Worm (Caenorhabditis elegans): ENCODE measurements around the gene srw-32.

The srw-32 gene

DNA sequence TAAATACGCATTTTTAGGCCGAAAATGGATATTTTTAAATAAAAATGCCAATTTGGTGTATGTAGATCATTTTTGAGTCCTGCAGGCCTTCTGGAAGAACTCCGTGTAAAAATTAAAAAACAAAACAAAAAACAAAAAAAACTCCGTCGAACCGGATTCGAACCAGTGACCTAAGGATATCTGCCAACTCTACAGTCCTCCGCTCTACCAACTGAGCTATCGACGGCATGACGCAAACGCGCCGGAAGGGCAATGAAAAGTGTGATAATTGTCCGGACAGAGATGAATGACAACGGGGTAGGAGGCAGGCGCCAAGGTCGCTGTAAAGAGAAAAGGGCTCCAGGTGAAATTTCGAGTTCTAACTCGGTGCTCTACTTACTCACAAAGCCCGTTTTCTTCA, 33.7 kb downstream of the srw-32 start:
- TF ChIP-seq ceh-16 (tag; optimal IDR thresholded peaks at IDR 0.05) (no peak), lin-13 (GFP tag; optimal IDR thresholded peaks at IDR 0.05) (no peak), unc-55 (GFP tag; optimal IDR thresholded peaks at IDR 0.05) (no peak), blmp-1 (tag; optimal IDR thresholded peaks at IDR 0.05; ENCODE audit: insufficient read depth) (no peak), C34F6.9 (tag; optimal IDR thresholded peaks at IDR 0.05) (no peak), nhr-23 (tag; optimal IDR thresholded peaks at IDR 0.05) (no peak), elt-3 (tag; optimal IDR thresholded peaks at IDR 0.05) (no peak), ceh-82 (tag; optimal IDR thresholded peaks at IDR 0.05) (no peak), fos-1 (tag; optimal IDR thresholded peaks at IDR 0.05) (no peak), sem-4 (tag; optimal IDR thresholded peaks at IDR 0.05) (no peak), crh-2 (tag; optimal IDR thresholded peaks at IDR 0.05) (no peak), nhr-12 (tag; optimal IDR thresholded peaks at IDR 0.05) (no peak), lin-11 (tag; optimal IDR thresholded peaks at IDR 0.05) (no peak), Y55F3AM.14 (GFP tag; optimal IDR thresholded peaks at IDR 0.05) (no peak)

DNA sequence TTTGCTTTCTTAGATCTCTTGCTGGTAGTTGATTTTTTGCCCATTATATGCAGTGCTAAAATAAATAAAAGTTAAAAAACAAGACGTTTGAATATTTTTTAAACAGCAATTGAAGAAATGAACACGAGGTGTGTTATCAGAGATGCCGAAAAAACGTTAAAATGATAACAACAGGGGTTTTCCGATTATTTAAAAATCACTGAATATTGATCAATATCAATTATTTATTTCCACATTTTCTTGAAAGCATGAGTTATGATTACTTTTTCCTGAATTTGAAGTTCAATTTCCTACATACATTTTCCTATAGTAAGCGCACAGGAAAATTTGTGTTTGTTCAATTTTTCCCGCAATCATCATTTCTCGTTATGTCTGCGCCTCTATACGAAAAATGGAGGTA, 38.3 kb downstream of the srw-32 start:
- no peak for TF ChIP-seq mab-5 (tag; optimal IDR thresholded peaks at IDR 0.05)
- TF ChIP-seq fos-1 (tag; optimal IDR thresholded peaks at IDR 0.05): peak; percentile 1

DNA sequence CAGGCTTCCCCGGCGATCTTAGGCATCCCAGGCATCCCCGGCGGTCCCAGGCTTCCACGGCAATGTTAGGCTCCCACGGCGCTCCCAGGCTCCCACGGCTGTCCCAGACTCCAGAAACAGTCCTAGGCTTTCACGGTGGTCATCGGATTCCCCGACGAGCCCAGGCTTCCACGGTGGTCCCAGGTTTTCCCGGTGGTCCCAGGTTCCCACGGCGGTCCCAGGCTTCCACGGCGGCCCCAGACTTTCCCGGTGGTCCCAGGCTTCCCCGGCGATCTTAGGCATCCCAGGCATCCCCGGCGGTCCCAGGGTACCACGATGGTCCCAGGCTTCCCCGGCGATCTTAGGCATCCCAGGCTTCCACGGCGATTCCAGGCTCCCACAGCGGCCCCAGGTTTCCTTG, 40.0 kb downstream of the srw-32 start:
- TF ChIP-seq lin-39 (tag; optimal IDR thresholded peaks at IDR 0.05): no peak
- no peak for TF ChIP-seq R02D3.7 (tag; optimal IDR thresholded peaks at IDR 0.05)
- no peak for TF ChIP-seq elt-1 (tag; optimal IDR thresholded peaks at IDR 0.05)
- no peak for TF ChIP-seq ztf-11 (tag; optimal IDR thresholded peaks at IDR 0.05)
- TF ChIP-seq F13H6.1 (tag; optimal IDR thresholded peaks at IDR 0.05): no peak
- TF ChIP-seq sma-9 (GFP tag; optimal IDR thresholded peaks at IDR 0.05): no peak
- no peak for TF ChIP-seq sma-9 (tag; optimal IDR thresholded peaks at IDR 0.05)
- no peak for TF ChIP-seq skn-1 (tag; optimal IDR thresholded peaks at IDR 0.05)
- no peak for TF ChIP-seq alr-1 (tag; optimal IDR thresholded peaks at IDR 0.05)
- TF ChIP-seq fos-1 (tag; optimal IDR thresholded peaks at IDR 0.05): no peak
- TF ChIP-seq egl-27 (tag; optimal IDR thresholded peaks at IDR 0.05): no peak

DNA sequence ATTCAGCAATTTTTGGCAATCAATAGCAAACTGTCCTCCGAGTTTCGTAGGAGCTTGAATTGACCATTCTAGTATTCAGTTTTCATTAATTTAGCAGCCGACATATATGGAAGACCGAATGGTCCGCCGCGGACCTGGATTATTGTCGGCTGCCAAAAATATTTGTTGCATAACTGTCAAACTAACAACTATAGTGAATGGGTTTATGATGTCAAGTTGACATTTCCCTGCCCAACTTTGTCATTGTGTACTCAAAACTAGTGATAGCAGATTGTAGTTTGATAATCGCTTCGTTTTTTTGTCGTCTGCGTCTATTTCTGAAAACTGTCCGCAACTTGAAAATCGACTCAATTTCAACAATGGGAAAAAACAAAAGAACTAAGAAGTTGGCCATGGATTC, 40.8 kb downstream of the srw-32 start, which contains the start of gene fbxa-176:
TSS of gene fbxa-176 (plus strand) at position 314 of the 400 bp plus-strand sequence.
- TF ChIP-seq fos-1 (tag; optimal IDR thresholded peaks at IDR 0.05) (peak; percentile 41), sma-3 (GFP tag; optimal IDR thresholded peaks at IDR 0.05) (no peak)

DNA sequence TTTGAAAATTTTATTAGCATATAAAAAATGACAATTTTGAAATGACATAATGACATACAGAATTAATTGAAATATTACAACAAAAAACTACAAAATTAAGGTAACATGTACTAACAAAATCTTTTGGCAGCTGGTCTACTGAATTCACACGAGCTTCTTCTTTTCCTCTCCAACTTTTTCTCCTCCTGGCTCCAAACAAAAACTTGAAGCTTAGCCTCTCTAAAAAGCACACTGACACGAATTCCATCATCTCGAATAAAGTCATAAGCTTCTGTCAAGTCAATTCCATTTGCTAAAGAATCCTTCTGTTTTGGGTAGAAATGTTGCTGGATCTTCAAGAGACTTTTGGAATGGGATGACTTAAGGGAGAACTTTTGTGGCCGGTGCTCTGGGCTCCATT, 42.8 kb downstream of the srw-32 start:
- TF ChIP-seq lin-13 (GFP tag; optimal IDR thresholded peaks at IDR 0.05) (no peak), zag-1 (tag; optimal IDR thresholded peaks at IDR 0.05) (no peak), unc-62 (GFP tag; optimal IDR thresholded peaks at IDR 0.05) (no peak), sma-3 (GFP tag; optimal IDR thresholded peaks at IDR 0.05) (no peak), elt-1 (tag; optimal IDR thresholded peaks at IDR 0.05) (no peak), elt-3 (tag; optimal IDR thresholded peaks at IDR 0.05) (no peak), sem-4 (tag; optimal IDR thresholded peaks at IDR 0.05) (no peak), skn-1 (tag; optimal IDR thresholded peaks at IDR 0.05) (no peak), alr-1 (tag; optimal IDR thresholded peaks at IDR 0.05) (no peak), nhr-237 (tag; optimal IDR thresholded peaks at IDR 0.05) (no peak), snpc-4 (tag; optimal IDR thresholded peaks at IDR 0.05) (no peak)

DNA sequence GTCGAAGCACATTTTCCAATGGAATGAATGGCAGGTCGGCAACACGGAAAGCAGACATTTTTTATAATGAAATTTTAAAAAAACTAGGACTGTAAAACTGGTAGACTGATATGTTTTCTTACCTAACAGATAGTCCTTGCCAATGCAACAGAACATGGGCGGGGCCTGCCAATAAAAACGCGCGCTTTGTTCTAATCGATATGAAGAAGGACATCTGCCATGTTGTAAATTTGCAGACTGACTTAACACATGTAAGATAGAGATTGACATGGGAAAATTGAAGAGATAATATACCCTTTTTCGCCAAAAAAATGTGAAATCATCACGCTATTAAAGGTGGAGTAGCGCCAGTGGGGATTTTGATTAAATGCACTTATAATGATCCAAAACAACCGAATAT, 44.2 kb downstream of the srw-32 start, which contains the start of gene C38D9.8:
TSS of gene C38D9.8 (minus strand) at position 101 of the 400 bp plus-strand sequence.
- no peak for TF ChIP-seq peb-1 (tag; optimal IDR thresholded peaks at IDR 0.05)
- TF ChIP-seq nhr-129 (tag; optimal IDR thresholded peaks at IDR 0.05): no peak
- no peak for TF ChIP-seq nhr-10 (tag; optimal IDR thresholded peaks at IDR 0.05)
- TF ChIP-seq F13H6.1 (tag; optimal IDR thresholded peaks at IDR 0.05): no peak
- no peak for TF ChIP-seq ztf-4 (tag; optimal IDR thresholded peaks at IDR 0.05)
- TF ChIP-seq ztf-1 (GFP tag; conservative IDR thresholded peaks at IDR 0.05): no peak
- TF ChIP-seq mdl-1 (tag; optimal IDR thresholded peaks at IDR 0.05): no peak
- no peak for TF ChIP-seq snpc-4 (tag; optimal IDR thresholded peaks at IDR 0.05)
- TF ChIP-seq Y55F3AM.14 (GFP tag; optimal IDR thresholded peaks at IDR 0.05): no peak
- TF ChIP-seq nhr-12 (tag; optimal IDR thresholded peaks at IDR 0.05): no peak
- no peak for TF ChIP-seq sem-4 (tag; optimal IDR thresholded peaks at IDR 0.05)
- no peak for TF ChIP-seq elt-1 (tag; optimal IDR thresholded peaks at IDR 0.05)
- no peak for TF ChIP-seq ama-1 (optimal IDR thresholded peaks at IDR 0.05)
- TF ChIP-seq dmd-4 (tag; optimal IDR thresholded peaks at IDR 0.05): no peak
- TF ChIP-seq elt-3 (tag; optimal IDR thresholded peaks at IDR 0.05): no peak

Measured in whole organism, L2 larva.